Worm (Caenorhabditis elegans) whole organism, L1 larva: ENCODE results near the gene tank-1.

Experiments used
- ceh-82 ChIP-seq, 3 experiments: fragments of 150-350 bp in 1 of 3; sonication (generic microtip) in 2 of 3; optimal IDR thresholded peaks; 2 replicates each; lab custom pipeline; 2014 to 2017; ENCODE audit warnings: missing biosample characterization in 3 of 3, missing genetic modification characterization in 3 of 3
- fkh-10 ChIP-seq: sonication (generic microtip); optimal IDR thresholded peaks from 2 replicates; lab custom pipeline; 2017; ENCODE audit warnings: missing biosample characterization, missing genetic modification reagents, missing genetic modification characterization
- snpc-4 ChIP-seq: fragments of 150-350 bp; optimal IDR thresholded peaks from 2 replicates; lab custom pipeline; 2014; ENCODE audit warnings: missing biosample characterization, missing genetic modification characterization

- TF ChIP-seq ceh-82 (tag; optimal IDR thresholded peaks at IDR 0.05; lab: Kevin White, UChicago): no peak
- no peak for TF ChIP-seq snpc-4 (tag; lab: Kevin White, UChicago)
- TF ChIP-seq fkh-10 (GFP tag; lab: Kevin White, UChicago): no peak
Observed at ce11 chrV:1307730-1308129, 22.2 kb upstream of the tank-1 start.
